Worm (Caenorhabditis elegans): ENCODE measurements around the gene exc-12.

exc-12 gene

ce11 chrIII:13542458-13542857 lies 27.8 kb downstream of the exc-12 start:
- no peak for TF ChIP-seq unc-62 (GFP tag; optimal IDR thresholded peaks at IDR 0.05)
- TF ChIP-seq dmd-4 (tag; optimal IDR thresholded peaks at IDR 0.05), result no peak
- TF ChIP-seq mdl-1 (tag; optimal IDR thresholded peaks at IDR 0.05), result no peak
- no peak for TF ChIP-seq alr-1 (tag; optimal IDR thresholded peaks at IDR 0.05)
- peak; percentile 61 for TF ChIP-seq fos-1 (tag; optimal IDR thresholded peaks at IDR 0.05)
- no peak for TF ChIP-seq mab-5 (tag; optimal IDR thresholded peaks at IDR 0.05)
- no peak for TF ChIP-seq nhr-12 (tag; optimal IDR thresholded peaks at IDR 0.05)
- peak; percentile 7 for TF ChIP-seq gmeb-1 (tag; optimal IDR thresholded peaks at IDR 0.05)
- peak; percentile 41 for TF ChIP-seq crh-2 (tag; optimal IDR thresholded peaks at IDR 0.05)
- no peak for TF ChIP-seq nhr-129 (tag; optimal IDR thresholded peaks at IDR 0.05)
- TF ChIP-seq ztf-11 (tag; optimal IDR thresholded peaks at IDR 0.05), result no peak
- no peak for TF ChIP-seq nhr-25 (tag; optimal IDR thresholded peaks at IDR 0.05)
- TF ChIP-seq ceh-82 (tag; optimal IDR thresholded peaks at IDR 0.05), result no peak
- no peak for TF ChIP-seq nhr-11 (tag; optimal IDR thresholded peaks at IDR 0.05)
- no peak for TF ChIP-seq ztf-1 (GFP tag; conservative IDR thresholded peaks at IDR 0.05)
- no peak for TF ChIP-seq blmp-1 (tag; optimal IDR thresholded peaks at IDR 0.05; ENCODE audit: insufficient read depth)

ce11 chrIII:13540791-13541190 lies 29.5 kb downstream of the exc-12 start:
- TF ChIP-seq F13H6.1 (tag; optimal IDR thresholded peaks at IDR 0.05), result no peak
- no peak for TF ChIP-seq egl-27 (tag; optimal IDR thresholded peaks at IDR 0.05)
- TF ChIP-seq lin-11 (tag; optimal IDR thresholded peaks at IDR 0.05), result no peak
- TF ChIP-seq elt-1 (tag; optimal IDR thresholded peaks at IDR 0.05), result no peak
- no peak for TF ChIP-seq sma-9 (GFP tag; optimal IDR thresholded peaks at IDR 0.05)
- TF ChIP-seq sma-9 (tag; optimal IDR thresholded peaks at IDR 0.05), result no peak
- no peak for TF ChIP-seq fos-1 (tag; optimal IDR thresholded peaks at IDR 0.05)
- no peak for TF ChIP-seq nhr-10 (tag; optimal IDR thresholded peaks at IDR 0.05)
- no peak for TF ChIP-seq R02D3.7 (tag; optimal IDR thresholded peaks at IDR 0.05)
- TF ChIP-seq nhr-23 (tag; optimal IDR thresholded peaks at IDR 0.05), result no peak
- TF ChIP-seq nhr-12 (tag; optimal IDR thresholded peaks at IDR 0.05), result no peak
- TF ChIP-seq ztf-11 (tag; optimal IDR thresholded peaks at IDR 0.05), result no peak
- TF ChIP-seq mab-5 (tag; optimal IDR thresholded peaks at IDR 0.05), result no peak
- no peak for TF ChIP-seq ama-1 (optimal IDR thresholded peaks at IDR 0.05)

ce11 chrIII:13535735-13536390 lies 34.4 kb downstream of the exc-12 start:
- no peak for TF ChIP-seq unc-62 (GFP tag; optimal IDR thresholded peaks at IDR 0.05)
- no peak for TF ChIP-seq ZK546.5 (tag; optimal IDR thresholded peaks at IDR 0.05)
- TF ChIP-seq blmp-1 (tag; optimal IDR thresholded peaks at IDR 0.05; ENCODE audit: insufficient read depth), result no peak
- no peak for TF ChIP-seq peb-1 (tag; optimal IDR thresholded peaks at IDR 0.05)
- no peak for TF ChIP-seq lin-13 (GFP tag; optimal IDR thresholded peaks at IDR 0.05)
- TF ChIP-seq mab-5 (tag; optimal IDR thresholded peaks at IDR 0.05), result no peak
- no peak for TF ChIP-seq alr-1 (tag; optimal IDR thresholded peaks at IDR 0.05)

ce11 chrIII:13534704-13535103 lies 35.5 kb downstream of the exc-12 start:
- TF ChIP-seq ceh-16 (tag; optimal IDR thresholded peaks at IDR 0.05) (no peak), unc-39 (tag; optimal IDR thresholded peaks at IDR 0.05) (no peak), blmp-1 (tag; optimal IDR thresholded peaks at IDR 0.05; ENCODE audit: insufficient read depth) (peak; percentile 11), mdl-1 (tag; optimal IDR thresholded peaks at IDR 0.05) (no peak), elt-3 (tag; optimal IDR thresholded peaks at IDR 0.05) (no peak), egl-27 (tag; optimal IDR thresholded peaks at IDR 0.05) (peak; percentile 7), sma-9 (GFP tag; optimal IDR thresholded peaks at IDR 0.05) (peak; percentile 14), sma-9 (tag; optimal IDR thresholded peaks at IDR 0.05) (no peak), mbf-1 (tag; optimal IDR thresholded peaks at IDR 0.05) (no peak), nhr-21 (tag; optimal IDR thresholded peaks at IDR 0.05) (no peak), nhr-11 (tag; optimal IDR thresholded peaks at IDR 0.05) (no peak), Y55F3AM.14 (GFP tag; optimal IDR thresholded peaks at IDR 0.05) (no peak), nhr-6 (tag; optimal IDR thresholded peaks at IDR 0.05) (peak; percentile 12), ztf-11 (tag; optimal IDR thresholded peaks at IDR 0.05) (no peak), crh-2 (tag; optimal IDR thresholded peaks at IDR 0.05) (peak; percentile 20), F13H6.1 (tag; optimal IDR thresholded peaks at IDR 0.05) (peak; percentile 41), alr-1 (tag; optimal IDR thresholded peaks at IDR 0.05) (no peak), unc-55 (GFP tag; optimal IDR thresholded peaks at IDR 0.05) (no peak), ztf-4 (tag; optimal IDR thresholded peaks at IDR 0.05) (no peak), elt-1 (tag; optimal IDR thresholded peaks at IDR 0.05) (no peak), skn-1 (tag; optimal IDR thresholded peaks at IDR 0.05) (no peak), nhr-237 (tag; optimal IDR thresholded peaks at IDR 0.05) (no peak), ama-1 (optimal IDR thresholded peaks at IDR 0.05) (no peak), ceh-82 (tag; optimal IDR thresholded peaks at IDR 0.05) (no peak), ZK546.5 (tag; optimal IDR thresholded peaks at IDR 0.05) (no peak), sma-3 (GFP tag; optimal IDR thresholded peaks at IDR 0.05) (no peak), nhr-25 (tag; optimal IDR thresholded peaks at IDR 0.05) (peak; percentile 62), lin-11 (tag; optimal IDR thresholded peaks at IDR 0.05) (no peak), zag-1 (tag; optimal IDR thresholded peaks at IDR 0.05) (no peak)

Data from whole organism, L2 larva.